Worm (Caenorhabditis elegans): Measurements from ENCODE around the gene kgb-2.

DNA sequence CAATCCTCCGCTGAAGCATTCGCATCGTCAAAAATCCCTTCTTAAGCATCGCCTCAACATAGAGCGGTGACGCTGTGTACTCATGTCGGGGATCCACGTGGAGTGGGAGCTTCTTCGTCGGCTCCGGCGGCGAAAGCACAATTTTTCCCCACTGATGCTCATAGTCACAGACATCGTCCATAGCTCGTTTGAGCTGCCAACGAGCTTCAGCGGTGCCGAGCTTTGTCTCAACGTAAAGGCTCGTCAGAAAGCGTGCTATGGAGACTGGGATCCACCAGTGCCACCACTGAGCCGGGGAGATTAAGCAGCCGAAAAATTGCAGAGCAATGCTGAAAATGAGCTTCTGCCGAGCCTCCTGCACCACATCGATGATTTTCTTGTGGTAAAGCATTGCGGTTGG lies 15.8 kb upstream of the kgb-2 start:
- TF ChIP-seq ztf-6 (GFP tag; IDR thresholded peaks at IDR 0.05) (no peak), sea-2 (GFP tag; IDR thresholded peaks at IDR 0.05) (no peak), lin-54 (GFP tag; optimal IDR thresholded peaks at IDR 0.05) (no peak), snpc-4 (GFP tag; optimal IDR thresholded peaks at IDR 0.05) (no peak), snpc-4 (tag; optimal IDR thresholded peaks at IDR 0.05) (no peak), rpc-1 (optimal IDR thresholded peaks at IDR 0.05) (no peak), rpc-1 (tag; optimal IDR thresholded peaks at IDR 0.05) (no peak), egl-18 (GFP tag; IDR thresholded peaks at IDR 0.05) (no peak), C17E4.6 (GFP tag; IDR thresholded peaks at IDR 0.05) (no peak)

Data from whole organism, young adult.